Worm (Caenorhabditis elegans) whole organism, L1 larva: ENCODE measurements around the gene F32D1.7.

Source experiments
- aly-2 ChIP-seq: fragments of 150-350 bp; optimal IDR thresholded peaks from 2 replicates; lab custom pipeline; 2014; ENCODE audit warnings: missing biosample characterization, missing genetic modification characterization
- ama-1 ChIP-seq: fragments of 150-350 bp; optimal IDR thresholded peaks from 2 replicates; lab custom pipeline; 2014
- ceh-82 ChIP-seq, 3 experiments: fragments of 150-350 bp in 1 of 3; sonication (generic microtip) in 2 of 3; optimal IDR thresholded peaks; 2 replicates each; lab custom pipeline; 2014 to 2017; ENCODE audit warnings: missing biosample characterization in 3 of 3, missing genetic modification characterization in 3 of 3
- efl-3 ChIP-seq: fragments of 200-800 bp; sonication (Bioruptor generic); optimal IDR thresholded peaks from 2 replicates; lab custom pipeline; 2018; ENCODE audit warnings: mild to moderate bottlenecking, missing genetic modification characterization, missing compliant biosample characterization
- elt-3 ChIP-seq, 6 experiments: fragments of 150-350 bp in 1 of 6; sonication (generic microtip); optimal IDR thresholded peaks; 2 replicates each; lab custom pipeline; 2017 to 2018; ENCODE audit warnings: missing biosample characterization in 6 of 6, missing genetic modification characterization in 6 of 6, inconsistent platforms in 1 of 6
- fos-1 ChIP-seq: fragments of 150-350 bp; optimal IDR thresholded peaks from 2 replicates; lab custom pipeline; 2014; ENCODE audit warnings: missing biosample characterization, missing genetic modification characterization
- grh-1 ChIP-seq: fragments of 200-800 bp; sonication (Bioruptor generic); IDR thresholded peaks from 2 replicates; pipeline ENCODE4 v1.3.6; 2022; ENCODE audit warnings: missing genetic modification reagents, missing genetic modification characterization, missing compliant biosample characterization
- jun-1 ChIP-seq: fragments of 150-350 bp; optimal IDR thresholded peaks from 2 replicates; lab custom pipeline; 2014; ENCODE audit warnings: missing biosample characterization, missing genetic modification reagents, missing genetic modification characterization
- lin-35 ChIP-seq, 2 experiments: fragments of 150-350 bp; optimal IDR thresholded peaks; 2 replicates each; lab custom pipeline; 2014; ENCODE audit warnings: missing biosample characterization in 2 of 2, missing genetic modification characterization in 2 of 2, missing genetic modification reagents in 2 of 2
- nhr-28 ChIP-seq: fragments of 150-350 bp; optimal IDR thresholded peaks from 2 replicates; lab custom pipeline; 2014; ENCODE audit warnings: missing biosample characterization, missing genetic modification characterization
- nhr-76 ChIP-seq: sonication (generic microtip); optimal IDR thresholded peaks from 2 replicates; lab custom pipeline; 2017; ENCODE audit warnings: missing biosample characterization, missing genetic modification characterization
- pqm-1 ChIP-seq: sonication (generic microtip); optimal IDR thresholded peaks from 3 replicates; lab custom pipeline; 2017; ENCODE audit warnings: missing biosample characterization, missing genetic modification characterization
- unc-86 ChIP-seq: sonication (generic microtip); optimal IDR thresholded peaks from 2 replicates; lab custom pipeline; 2016; ENCODE audit warnings: missing genetic modification characterization, missing compliant biosample characterization
- ztf-11 ChIP-seq, 2 experiments: sonication (generic microtip); optimal IDR thresholded peaks; 2 replicates each; lab custom pipeline; 2016 to 2017; ENCODE audit warnings: missing genetic modification characterization in 2 of 2, missing biosample characterization in 1 of 2, missing compliant biosample characterization in 1 of 2

DNA sequence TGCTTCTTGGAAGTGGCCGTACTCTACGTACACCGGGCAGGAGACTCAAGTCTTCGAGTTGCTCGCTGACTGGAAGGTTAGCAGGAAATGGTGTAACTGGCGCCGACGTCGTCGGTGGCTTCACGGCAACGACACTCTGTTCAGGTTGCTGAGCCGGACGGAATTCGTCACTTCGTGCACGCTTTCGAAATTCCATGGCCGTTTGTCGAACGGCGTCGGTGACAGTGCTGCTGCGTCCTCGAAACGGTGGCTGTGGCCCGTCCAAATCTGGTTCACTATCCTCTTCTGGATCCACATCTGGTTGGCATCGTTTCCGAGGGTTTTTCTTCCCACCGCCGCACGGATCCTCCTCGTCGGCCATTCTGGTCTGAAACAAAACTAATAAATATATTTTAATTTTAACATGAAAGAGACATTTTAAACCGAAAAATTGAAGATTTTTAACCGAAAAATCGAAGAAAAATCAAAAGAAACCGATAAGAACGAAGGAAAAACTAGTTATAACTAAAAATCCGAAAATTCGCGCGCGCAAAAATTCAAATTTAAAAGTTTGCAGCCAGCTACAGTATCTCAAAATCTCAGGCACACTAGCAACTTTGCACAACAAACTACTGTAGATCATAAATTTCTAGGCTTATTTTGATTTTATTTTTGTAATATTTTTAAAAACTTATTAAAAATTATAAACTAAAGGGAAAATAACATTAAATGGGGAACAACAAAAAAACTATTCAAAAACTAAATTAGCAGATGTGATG lies at the start of gene F32D1.7:
- TF ChIP-seq unc-86 (tag; lab: Kevin White, UChicago) (no peak), lin-35 (GFP tag; optimal IDR thresholded peaks at IDR 0.05; lab: Kevin White, UChicago) (no peak), aly-2 (tag; lab: Kevin White, UChicago) (no peak), pqm-1 (tag; lab: Kevin White, UChicago) (no peak), ceh-82 (tag; optimal IDR thresholded peaks at IDR 0.05; lab: Kevin White, UChicago) (no peak), ama-1 (no peak), nhr-28 (no peak), efl-3 (GFP tag; lab: Kevin White, UChicago) (no peak), ztf-11 (tag; optimal IDR thresholded peaks at IDR 0.05; lab: Kevin White, UChicago) (no peak), fos-1 (no peak), nhr-76 (tag; lab: Kevin White, UChicago) (no peak), grh-1 (no peak), elt-3 (tag; optimal IDR thresholded peaks at IDR 0.05; lab: Kevin White, UChicago) (no peak), jun-1 (tag; lab: Kevin White, UChicago) (no peak)
